Worm (Caenorhabditis elegans) whole organism, L4 larva: ENCODE results near the gene sri-50.

ENCODE experiments used
- daf-16 ChIP-seq, 3 experiments: sonication (generic microtip); optimal IDR thresholded peaks; 2 replicates each; lab custom pipeline; 2016 to 2017; ENCODE audit warnings: missing genetic modification characterization in 3 of 3, missing genetic modification reagents in 3 of 3, mild to moderate bottlenecking in 2 of 3, missing compliant biosample characterization in 2 of 3, missing biosample characterization in 1 of 3, moderate library complexity in 1 of 3
- fos-1 ChIP-seq: fragments of 150-350 bp; optimal IDR thresholded peaks from 2 replicates; lab custom pipeline; 2014; ENCODE audit warnings: missing biosample characterization, missing genetic modification characterization
- lin-39 ChIP-seq: fragments of 150-350 bp; optimal IDR thresholded peaks from 2 replicates; lab custom pipeline; 2014; ENCODE audit warnings: missing biosample characterization, missing genetic modification reagents, missing genetic modification characterization
- lir-3 ChIP-seq: sonication (generic microtip); optimal IDR thresholded peaks from 2 replicates; lab custom pipeline; 2016; ENCODE audit warnings: mild to moderate bottlenecking, missing genetic modification characterization, missing compliant biosample characterization
- nhr-28 ChIP-seq: fragments of 150-350 bp; optimal IDR thresholded peaks from 2 replicates; lab custom pipeline; 2014; ENCODE audit warnings: missing biosample characterization, missing genetic modification characterization

DNA sequence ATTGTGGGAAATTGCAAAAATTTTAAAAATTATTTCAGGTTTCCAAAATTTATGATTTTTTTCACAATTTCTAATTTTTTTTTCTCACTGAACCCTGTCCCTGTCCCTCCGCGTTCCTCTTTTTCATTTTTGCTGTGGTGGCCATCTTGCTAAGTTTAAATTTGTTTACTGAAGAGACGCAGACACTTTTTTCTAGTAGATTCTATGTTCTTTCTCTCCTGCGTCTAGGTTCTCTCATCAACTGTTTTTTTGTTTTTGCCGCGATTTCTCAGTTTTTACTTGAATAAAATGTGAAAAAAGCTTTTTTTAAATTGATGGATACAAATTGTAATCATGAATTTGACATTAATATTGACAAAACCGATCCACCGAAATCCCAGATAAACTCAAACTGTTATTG lies 5.7 kb downstream of the sri-50 start, which contains the start of gene ZC239.6:
- TF ChIP-seq lin-39 (tag; lab: Kevin White, UChicago) (no peak), fos-1 (tag; lab: Kevin White, UChicago) (no peak), lir-3 (no peak), daf-16 (GFP tag; optimal IDR thresholded peaks at IDR 0.05; lab: Kevin White, UChicago) (peak in 1 of 2 experiments; percentile 68), daf-16 (tag; optimal IDR thresholded peaks at IDR 0.05; lab: Kevin White, UChicago) (no peak), nhr-28 (tag; lab: Kevin White, UChicago) (no peak)
